Worm (Caenorhabditis elegans): ENCODE results near the gene PDB1.1.

DNA sequence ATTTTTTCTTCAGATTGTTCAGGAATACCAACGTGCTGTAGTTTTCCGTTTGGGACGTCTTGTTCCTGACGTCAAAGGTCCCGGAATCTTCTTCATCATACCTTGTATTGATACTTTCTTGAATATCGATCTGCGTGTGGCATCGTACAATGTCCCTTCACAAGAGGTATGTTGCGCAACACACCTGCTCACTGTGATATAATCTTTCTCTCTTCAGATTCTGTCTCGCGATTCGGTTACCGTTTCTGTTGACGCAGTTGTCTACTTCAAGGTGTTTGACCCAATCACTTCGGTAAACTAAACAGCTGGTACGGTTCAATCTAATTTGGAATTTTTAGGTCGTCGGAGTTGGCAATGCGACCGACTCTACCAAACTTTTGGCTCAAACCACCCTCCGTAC lies 4.5 kb upstream of the PDB1.1 start:
- no peak for TF ChIP-seq alr-1 (tag; optimal IDR thresholded peaks at IDR 0.05)
- no peak for TF ChIP-seq ceh-82 (tag; optimal IDR thresholded peaks at IDR 0.05)
- no peak for TF ChIP-seq elt-1 (tag; optimal IDR thresholded peaks at IDR 0.05)
- TF ChIP-seq zag-1 (tag; optimal IDR thresholded peaks at IDR 0.05) = no peak
- TF ChIP-seq egl-27 (tag; optimal IDR thresholded peaks at IDR 0.05) = no peak
- TF ChIP-seq snpc-4 (tag; optimal IDR thresholded peaks at IDR 0.05) = no peak
- no peak for TF ChIP-seq fos-1 (tag; optimal IDR thresholded peaks at IDR 0.05)
- TF ChIP-seq unc-62 (GFP tag; optimal IDR thresholded peaks at IDR 0.05) = no peak

Data from whole organism, L2 larva.